Fruit fly (Drosophila melanogaster): Measurements from ENCODE around the gene sd.

Gene sd

dm6 chrX:15802880-15803650 lies 1.1 kb upstream of the sd start (continued):
- TF ChIP-seq zf30C (GFP tag; optimal IDR thresholded peaks at IDR 0.05), result no peak
- no peak for TF ChIP-seq Mad (GFP tag; optimal IDR thresholded peaks at IDR 0.05)
- TF ChIP-seq sisA (GFP tag; IDR thresholded peaks at IDR 0.05), result no peak
- TF ChIP-seq Dfd (GFP tag; optimal IDR thresholded peaks at IDR 0.05), result no peak
- TF ChIP-seq H15 (GFP tag; IDR thresholded peaks at IDR 0.05), result no peak
- 0 out of 3 replicates have a peak, but pooled peaks have one; percentile 16 for TF ChIP-seq Dbx (GFP tag; IDR thresholded peaks at IDR 0.05)
- peak; percentile 47 for TF ChIP-seq CG15514 (GFP tag; optimal IDR thresholded peaks at IDR 0.05)
- peak; percentile 29 for TF ChIP-seq ATbp (GFP tag; optimal IDR thresholded peaks at IDR 0.05)
- TF ChIP-seq shn (GFP tag; optimal IDR thresholded peaks at IDR 0.05), result no peak
- TF ChIP-seq grau (tag; optimal IDR thresholded peaks at IDR 0.05), result peak; percentile 37
- TF ChIP-seq CG1529 (GFP tag; optimal IDR thresholded peaks at IDR 0.05), result no peak
- TF ChIP-seq CG1647 (GFP tag; optimal IDR thresholded peaks at IDR 0.05), result no peak
- no peak for TF ChIP-seq CG4404 (GFP tag; IDR thresholded peaks at IDR 0.05)
- no peak for TF ChIP-seq YL-1 (GFP tag; optimal IDR thresholded peaks at IDR 0.05)
- no peak for TF ChIP-seq CG3065 (GFP tag; optimal IDR thresholded peaks at IDR 0.05)
- peak; percentile 31; the same call in 1 of the 2 replicates for TF ChIP-seq sna (GFP tag; IDR thresholded peaks at IDR 0.05; ENCODE audit: partially characterized antibody)
- TF ChIP-seq sob (GFP tag; IDR thresholded peaks at IDR 0.05), result no peak
- no peak for TF ChIP-seq CG1233 (GFP tag; optimal IDR thresholded peaks at IDR 0.05)
- TF ChIP-seq pnt (GFP tag; optimal IDR thresholded peaks at IDR 0.05), result no peak
- no peak for TF ChIP-seq tx (GFP tag; optimal IDR thresholded peaks at IDR 0.05)
- no peak for TF ChIP-seq Xbp1 (GFP tag; optimal IDR thresholded peaks at IDR 0.05)
- TF ChIP-seq wek (GFP tag; optimal IDR thresholded peaks at IDR 0.05), result no peak
- TF ChIP-seq kay (GFP tag; optimal IDR thresholded peaks at IDR 0.05), result no peak
- TF ChIP-seq unc-4 (GFP tag; IDR thresholded peaks at IDR 0.05; ENCODE audit: partially characterized antibody), result peak; percentile 73
- TF ChIP-seq stc (GFP tag; IDR thresholded peaks at IDR 0.05), result no peak
- TF ChIP-seq D (optimal IDR thresholded peaks at IDR 0.05), result no peak
- TF ChIP-seq D (GFP tag; optimal IDR thresholded peaks at IDR 0.05), result no peak
- no peak for TF ChIP-seq CG7271 (tag; optimal IDR thresholded peaks at IDR 0.05)
- no peak for TF ChIP-seq CG8089 (GFP tag; optimal IDR thresholded peaks at IDR 0.05)
- no peak for TF ChIP-seq pb (GFP tag; optimal IDR thresholded peaks at IDR 0.05)
- TF ChIP-seq sens (GFP tag), result peak; percentile 5
- no peak for TF ChIP-seq HLH54F (GFP tag; optimal IDR thresholded peaks at IDR 0.05)
- peak; percentile 69 for TF ChIP-seq CG8290 (GFP tag; optimal IDR thresholded peaks at IDR 0.05)
- TF ChIP-seq CG8290 (tag; optimal IDR thresholded peaks at IDR 0.05), result peak in 1 of 2 experiments; percentile 65
- no peak for TF ChIP-seq cg (GFP tag; optimal IDR thresholded peaks at IDR 0.05)
- no peak for TF ChIP-seq CG31441 (GFP tag; IDR thresholded peaks at IDR 0.05)
- TF ChIP-seq CG11696 (GFP tag; IDR thresholded peaks at IDR 0.05), result no peak
- TF ChIP-seq ind (GFP tag; optimal IDR thresholded peaks at IDR 0.05), result peak; percentile 3
- peak; percentile 28 for TF ChIP-seq CG14710 (tag; optimal IDR thresholded peaks at IDR 0.05)
- TF ChIP-seq tin (GFP tag; optimal IDR thresholded peaks at IDR 0.05), result no peak
- peak; percentile 74 for TF ChIP-seq bbx (GFP tag; IDR thresholded peaks at IDR 0.05; ENCODE audit: partially characterized antibody)
- no peak for TF ChIP-seq fu2 (GFP tag; optimal IDR thresholded peaks at IDR 0.05)
- no peak for TF ChIP-seq Rx (GFP tag; IDR thresholded peaks at IDR 0.05)
- TF ChIP-seq CG3847 (GFP tag; IDR thresholded peaks at IDR 0.05), result no peak
- TF ChIP-seq PHDP (tag; optimal IDR thresholded peaks at IDR 0.05), result peak; percentile 7
- TF ChIP-seq p53 (GFP tag; optimal IDR thresholded peaks at IDR 0.05), result no peak
- TF ChIP-seq ftz-f1 (GFP tag; optimal IDR thresholded peaks at IDR 0.05), result no peak
- no peak for TF ChIP-seq ken (GFP tag; IDR thresholded peaks at IDR 0.05)
- no peak for TF ChIP-seq CG3995 (GFP tag; optimal IDR thresholded peaks at IDR 0.05)
- TF ChIP-seq Sox100B (GFP tag; optimal IDR thresholded peaks at IDR 0.05), result peak; percentile 20
- no peak for TF ChIP-seq CG17361 (GFP tag; IDR thresholded peaks at IDR 0.05)
- peak; percentile 53 for TF ChIP-seq CG17802 (tag; optimal IDR thresholded peaks at IDR 0.05)
